Worm (Caenorhabditis elegans) whole organism, early embryonic: ENCODE measurements around the gene ttr-21.

Source experiments
- B0310.2 ChIP-seq: sonication (generic microtip); optimal IDR thresholded peaks from 2 replicates; lab custom pipeline; 2016; ENCODE audit warnings: mild to moderate bottlenecking, missing genetic modification characterization, missing compliant biosample characterization
- F13C5.2 ChIP-seq: sonication (generic microtip); optimal IDR thresholded peaks from 2 replicates; lab custom pipeline; 2017; ENCODE audit warnings: mild to moderate bottlenecking, missing genetic modification characterization, inconsistent platforms, missing compliant biosample characterization
- aly-1 ChIP-seq: sonication (generic microtip); optimal IDR thresholded peaks from 2 replicates; lab custom pipeline; 2016; ENCODE audit warnings: missing genetic modification characterization, missing compliant biosample characterization
- ama-1 ChIP-seq: fragments of 150-350 bp; optimal IDR thresholded peaks from 2 replicates; lab custom pipeline; 2014
- ceh-13 ChIP-seq: fragments of 200-800 bp; sonication (Bioruptor generic); optimal IDR thresholded peaks from 2 replicates; lab custom pipeline; 2018; ENCODE audit warnings: mild to moderate bottlenecking, missing genetic modification characterization, missing compliant biosample characterization
- ceh-36 ChIP-seq: sonication (generic microtip); optimal IDR thresholded peaks from 2 replicates; lab custom pipeline; 2016; ENCODE audit warnings: missing genetic modification characterization, inconsistent platforms, missing compliant biosample characterization
- ets-7 ChIP-seq: sonication (generic microtip); optimal IDR thresholded peaks from 2 replicates; lab custom pipeline; 2016; ENCODE audit warnings: missing genotype, missing genetic modification characterization, missing compliant biosample characterization
- flt-1 ChIP-seq: fragments of 200-800 bp; sonication (Bioruptor generic); IDR thresholded peaks from 2 replicates; pipeline ENCODE4 v1.3.6; 2022; ENCODE audit warnings: missing genetic modification characterization, missing compliant biosample characterization
- hmbx-1 ChIP-seq: sonication (generic microtip); optimal IDR thresholded peaks from 2 replicates; lab custom pipeline; 2016; ENCODE audit warnings: mild to moderate bottlenecking, missing genetic modification characterization, missing compliant biosample characterization
- hmg-4 ChIP-seq: fragments of 200-800 bp; sonication (Bioruptor generic); optimal IDR thresholded peaks from 2 replicates; lab custom pipeline; 2018; ENCODE audit warnings: mild to moderate bottlenecking, missing genetic modification characterization, missing compliant biosample characterization
- hnd-1 ChIP-seq: sonication (generic microtip); optimal IDR thresholded peaks from 2 replicates; lab custom pipeline; 2016; ENCODE audit warnings: missing genetic modification characterization, missing compliant biosample characterization
- pes-1 ChIP-seq: fragments of 200-800 bp; sonication (Bioruptor generic); IDR thresholded peaks from 2 replicates; pipeline ENCODE4 v1.3.6; 2022; ENCODE audit warnings: missing genetic modification reagents, missing genetic modification characterization, missing compliant biosample characterization
- scrt-1 ChIP-seq: fragments of 200-800 bp; sonication (Bioruptor generic); IDR thresholded peaks from 2 replicates; pipeline ENCODE4 v1.3.6; 2022; ENCODE audit warnings: missing genetic modification characterization, missing compliant biosample characterization
- sea-1 ChIP-seq: fragments of 200-800 bp; sonication (Bioruptor generic); conservative IDR thresholded peaks from 2 replicates; pipeline ENCODE4 v1.3.6; 2022; ENCODE audit warnings: missing genetic modification characterization, missing compliant biosample characterization
- tbx-11 ChIP-seq: fragments of 200-800 bp; sonication (Bioruptor generic); IDR thresholded peaks from 2 replicates; pipeline ENCODE4 v1.3.6; 2022; ENCODE audit warnings: missing genetic modification characterization, missing compliant biosample characterization
- tbx-37 ChIP-seq: fragments of 200-800 bp; sonication (Bioruptor generic); conservative IDR thresholded peaks from 2 replicates; pipeline ENCODE4 v1.3.6; 2022; ENCODE audit warnings: missing genetic modification reagents, missing genetic modification characterization, missing compliant biosample characterization
- tra-4 ChIP-seq: sonication (generic microtip); optimal IDR thresholded peaks from 2 replicates; lab custom pipeline; 2017; ENCODE audit warnings: missing genetic modification characterization, missing compliant biosample characterization

Gene ttr-21

ce11 chrV:13833951-13834350 lies 20.3 kb downstream of the ttr-21 start, which contains the start of gene srx-129:
Gene srx-129, plus strand, starts transcription at chrV:13834251.
- TF ChIP-seq F13C5.2 (tag; lab: Kevin White, UChicago) (no peak), aly-1 (tag; lab: Kevin White, UChicago) (no peak), pes-1 (GFP tag; lab: Robert Waterston, UW) (no peak), tbx-37 (GFP tag; lab: Robert Waterston, UW) (no peak)

ce11 chrV:13830813-13831212 lies 23.4 kb downstream of the ttr-21 start, which contains the start of gene str-165:
Gene str-165, plus strand, starts transcription at chrV:13831113.
- TF ChIP-seq hmg-4 (GFP tag; lab: Kevin White, UChicago), result no peak
- no peak for TF ChIP-seq sea-1 (GFP tag; lab: Robert Waterston, UW)
- TF ChIP-seq B0310.2 (tag; lab: Kevin White, UChicago), result no peak
- TF ChIP-seq hnd-1 (tag; lab: Kevin White, UChicago), result no peak
- no peak for TF ChIP-seq tra-4
- no peak for TF ChIP-seq hmbx-1
- no peak for TF ChIP-seq pes-1 (GFP tag; lab: Robert Waterston, UW)
- no peak for TF ChIP-seq aly-1 (tag; lab: Kevin White, UChicago)
- TF ChIP-seq tbx-11 (GFP tag; lab: Robert Waterston, UW), result no peak
- TF ChIP-seq ama-1 (lab: Kevin White, UChicago), result no peak
- TF ChIP-seq tbx-37 (GFP tag; lab: Robert Waterston, UW), result no peak
- no peak for TF ChIP-seq ets-7 (tag; lab: Kevin White, UChicago)
- TF ChIP-seq flt-1 (GFP tag; lab: Robert Waterston, UW), result no peak
- TF ChIP-seq scrt-1 (GFP tag; lab: Robert Waterston, UW), result no peak

ce11 chrV:13827920-13828319 lies 26.3 kb downstream of the ttr-21 start, which contains the start of gene nrf-5:
Gene nrf-5, plus strand, starts transcription at chrV:13828267.
- TF ChIP-seq scrt-1 (GFP tag; lab: Robert Waterston, UW) (no peak), pes-1 (GFP tag; lab: Robert Waterston, UW) (no peak), aly-1 (tag; lab: Kevin White, UChicago) (no peak), tbx-37 (GFP tag; lab: Robert Waterston, UW) (no peak), ets-7 (tag; lab: Kevin White, UChicago) (no peak), B0310.2 (tag; lab: Kevin White, UChicago) (no peak), tra-4 (no peak), hnd-1 (tag; lab: Kevin White, UChicago) (no peak), ama-1 (lab: Kevin White, UChicago) (no peak), F13C5.2 (tag; lab: Kevin White, UChicago) (no peak), ceh-36 (no peak), flt-1 (GFP tag; lab: Robert Waterston, UW) (no peak), tbx-11 (GFP tag; lab: Robert Waterston, UW) (no peak), hmg-4 (GFP tag; lab: Kevin White, UChicago) (no peak), sea-1 (GFP tag; lab: Robert Waterston, UW) (no peak), ceh-13 (GFP tag; lab: Kevin White, UChicago) (no peak), hmbx-1 (no peak)

ce11 chrV:13822752-13823151 lies 31.5 kb downstream of the ttr-21 start, which contains the start of gene hpo-31:
Gene hpo-31, plus strand, starts transcription at chrV:13823052.
- TF ChIP-seq ceh-36 (no peak), tbx-37 (GFP tag; lab: Robert Waterston, UW) (no peak), hmg-4 (GFP tag; lab: Kevin White, UChicago) (no peak), B0310.2 (tag; lab: Kevin White, UChicago) (no peak), hnd-1 (tag; lab: Kevin White, UChicago) (no peak), tbx-11 (GFP tag; lab: Robert Waterston, UW) (no peak), scrt-1 (GFP tag; lab: Robert Waterston, UW) (no peak), ama-1 (lab: Kevin White, UChicago) (no peak), ceh-13 (GFP tag; lab: Kevin White, UChicago) (no peak), aly-1 (tag; lab: Kevin White, UChicago) (no peak), pes-1 (GFP tag; lab: Robert Waterston, UW) (no peak), tra-4 (no peak), ets-7 (tag; lab: Kevin White, UChicago) (no peak), hmbx-1 (no peak), F13C5.2 (tag; lab: Kevin White, UChicago) (no peak), flt-1 (GFP tag; lab: Robert Waterston, UW) (no peak), sea-1 (GFP tag; lab: Robert Waterston, UW) (no peak)

- TF ChIP-seq tbx-11 (GFP tag; lab: Robert Waterston, UW), result no peak
- no peak for TF ChIP-seq hnd-1 (tag; lab: Kevin White, UChicago)
- no peak for TF ChIP-seq scrt-1 (GFP tag; lab: Robert Waterston, UW)
- TF ChIP-seq B0310.2 (tag; lab: Kevin White, UChicago), result no peak
- TF ChIP-seq F13C5.2 (tag; lab: Kevin White, UChicago), result peak; percentile 30
Observed at ce11 chrV:13818824-13819408, 35.3 kb downstream of the ttr-21 start, which contains the start of gene sel-10. Gene sel-10, plus strand, starts transcription at chrV:13819361.

- TF ChIP-seq pes-1 (GFP tag; lab: Robert Waterston, UW) (no peak), F13C5.2 (tag; lab: Kevin White, UChicago) (no peak), sea-1 (GFP tag; lab: Robert Waterston, UW) (no peak), scrt-1 (GFP tag; lab: Robert Waterston, UW) (no peak), ama-1 (lab: Kevin White, UChicago) (no peak), B0310.2 (tag; lab: Kevin White, UChicago) (no peak), tbx-11 (GFP tag; lab: Robert Waterston, UW) (no peak), tra-4 (no peak), ets-7 (tag; lab: Kevin White, UChicago) (no peak), hmbx-1 (no peak), tbx-37 (GFP tag; lab: Robert Waterston, UW) (no peak), flt-1 (GFP tag; lab: Robert Waterston, UW) (no peak), hnd-1 (tag; lab: Kevin White, UChicago) (no peak), ceh-36 (no peak), ceh-13 (GFP tag; lab: Kevin White, UChicago) (no peak), aly-1 (tag; lab: Kevin White, UChicago) (no peak), hmg-4 (GFP tag; lab: Kevin White, UChicago) (no peak)
Observed at ce11 chrV:13816877-13817276, 37.3 kb downstream of the ttr-21 start, which contains the start of gene F55B12.2. Gene F55B12.2, minus strand, starts transcription at chrV:13816977.
